Worm (Caenorhabditis elegans) whole organism, young adult: Measurements from ENCODE around the gene ZK856.6.

Experiments used
- B0035.1 ChIP-seq: sonication (generic microtip); optimal IDR thresholded peaks from 2 replicates; lab custom pipeline; 2016; ENCODE audit warnings: missing genetic modification characterization, mild to moderate bottlenecking, missing compliant biosample characterization, missing genotype, missing genetic modification reagents
- F49E8.2 ChIP-seq: sonication (generic microtip); optimal IDR thresholded peaks from 3 replicates; lab custom pipeline; 2017; ENCODE audit warnings: missing genetic modification characterization, mild to moderate bottlenecking, missing compliant biosample characterization, antibody characterized with exemption, moderate library complexity; ENCODE audit not compliant: insufficient read depth
- ekl-4 ChIP-seq: fragments of 200-800 bp; sonication (Bioruptor generic); IDR thresholded peaks from 2 replicates; pipeline ENCODE4 v1.3.6; 2022; ENCODE audit warnings: missing genetic modification reagents, missing genetic modification characterization, missing compliant biosample characterization
- pha-4 ChIP-seq: fragments of 150-350 bp; sonication (generic microtip); optimal IDR thresholded peaks from 2 replicates; lab custom pipeline; 2014; ENCODE audit warnings: missing biosample characterization, missing genetic modification reagents, missing genetic modification characterization
- snpc-4 ChIP-seq, 5 experiments: fragments of 150-350 bp in 1 of 5; sonication (generic microtip) in 4 of 5; optimal IDR thresholded peaks; 2 replicates each; lab custom pipeline; 2014 to 2018; ENCODE audit warnings: missing genetic modification characterization in 5 of 5, missing biosample characterization in 3 of 5, antibody characterized with exemption in 2 of 5, mild to moderate bottlenecking in 2 of 5, missing compliant biosample characterization in 2 of 5, missing genotype in 2 of 5, moderate library complexity in 2 of 5, missing genetic modification reagents in 1 of 5
- unc-62 ChIP-seq: fragments of 150-350 bp; optimal IDR thresholded peaks from 2 replicates; lab custom pipeline; 2014; ENCODE audit warnings: missing biosample characterization, missing genetic modification reagents, missing genetic modification characterization

ce11 chrV:10229222-10229879 lies 30.9 kb downstream of the ZK856.6 start, which contains the start of the genes pyt-1 and fipr-7:
- no peak for TF ChIP-seq unc-62 (GFP tag; lab: Kevin White, UChicago)
- TF ChIP-seq F49E8.2 (tag; lab: Kevin White, UChicago), result no peak
- TF ChIP-seq pha-4 (tag; lab: Kevin White, UChicago), result no peak
- TF ChIP-seq snpc-4 (GFP tag; optimal IDR thresholded peaks at IDR 0.05; lab: Kevin White, UChicago), result no peak
- no peak for TF ChIP-seq snpc-4 (tag; optimal IDR thresholded peaks at IDR 0.05; lab: Kevin White, UChicago)
- no peak for TF ChIP-seq ekl-4
- TF ChIP-seq B0035.1, result no peak
